Fruit fly (Drosophila melanogaster) whole organism, embryonic: ENCODE data around the gene Spn28B.

ENCODE experiments used
- Atf3 ChIP-seq: fragments of 200-800 bp; sonication (Bioruptor generic); optimal IDR thresholded peaks from 3 replicates; lab custom pipeline; 2016; ENCODE audit warnings: missing biosample characterization, missing genetic modification characterization
- B-H1 ChIP-seq: fragments of 200-800 bp; sonication (Bioruptor generic); IDR thresholded peaks from 3 replicates; pipeline ENCODE4 v1.3.6; 2022; ENCODE audit warnings: missing biosample characterization, missing genetic modification characterization
- B-H2 ChIP-seq: fragments of 200-800 bp; sonication (Bioruptor generic); optimal IDR thresholded peaks from 2 replicates; lab custom pipeline; 2018; ENCODE audit warnings: missing biosample characterization, mild to moderate bottlenecking, missing genetic modification characterization
- CG10565 ChIP-seq: fragments of 200-800 bp; sonication (Bioruptor generic); optimal IDR thresholded peaks from 3 replicates; lab custom pipeline; 2016; ENCODE audit warnings: missing biosample characterization, mild to moderate bottlenecking, missing genetic modification characterization
- CG1792 ChIP-seq: fragments of 200-800 bp; sonication (Bioruptor generic); optimal IDR thresholded peaks from 2 replicates; lab custom pipeline; 2016; ENCODE audit warnings: missing biosample characterization, missing genetic modification characterization
- CG18011 ChIP-seq: fragments of 200-800 bp; sonication (Bioruptor generic); optimal IDR thresholded peaks from 2 replicates; lab custom pipeline; 2017; ENCODE audit warnings: missing biosample characterization, missing genetic modification characterization, mild to moderate bottlenecking, moderate library complexity, missing genotype
- CG18476 ChIP-seq: fragments of 200-800 bp; sonication (Bioruptor generic); optimal IDR thresholded peaks from 2 replicates; lab custom pipeline; 2016; ENCODE audit warnings: missing biosample characterization, mild to moderate bottlenecking, missing genetic modification characterization
- CG2712 ChIP-seq: fragments of 200-800 bp; optimal IDR thresholded peaks from 3 replicates; lab custom pipeline; 2019; ENCODE audit warnings: missing biosample characterization, mild to moderate bottlenecking, missing genetic modification characterization, moderate library complexity
- CG30403 ChIP-seq: fragments of 200-800 bp; sonication (Bioruptor generic); optimal IDR thresholded peaks from 3 replicates; lab custom pipeline; 2016; ENCODE audit warnings: missing biosample characterization, missing genetic modification characterization
- CG34224 ChIP-seq: fragments of 200-800 bp; sonication (Bioruptor generic); IDR thresholded peaks from 3 replicates; pipeline ENCODE4 v1.3.6; 2022; ENCODE audit warnings: missing biosample characterization, missing genetic modification characterization; ENCODE audit not compliant: partially characterized antibody
- CG4404 ChIP-seq: fragments of 200-800 bp; sonication (Bioruptor generic); IDR thresholded peaks from 2 replicates; pipeline ENCODE4 v1.3.6; 2022; ENCODE audit warnings: missing biosample characterization, missing genetic modification characterization
- CG4820 ChIP-seq: fragments of 200-800 bp; sonication (Bioruptor generic); optimal IDR thresholded peaks from 3 replicates; lab custom pipeline; 2016; ENCODE audit warnings: missing biosample characterization, missing genetic modification characterization
- CG6791 ChIP-seq: fragments of 200-800 bp; sonication (Bioruptor generic); IDR thresholded peaks from 3 replicates; pipeline ENCODE4 v1.3.6; 2022; ENCODE audit warnings: missing biosample characterization, missing genetic modification characterization; ENCODE audit not compliant: partially characterized antibody
- CG6854 ChIP-seq: fragments of 200-800 bp; sonication (Bioruptor generic); optimal IDR thresholded peaks from 3 replicates; lab custom pipeline; 2017; ENCODE audit warnings: missing biosample characterization, mild to moderate bottlenecking, missing genetic modification characterization
- CG8290 ChIP-seq, 3 experiments: fragments of 200-800 bp; sonication (Bioruptor generic); optimal IDR thresholded peaks; 2 replicates each; lab custom pipeline; 2016 to 2019; ENCODE audit warnings: missing biosample characterization in 3 of 3, missing genetic modification characterization in 3 of 3, mild to moderate bottlenecking in 2 of 3, moderate library complexity in 1 of 3
- D19A ChIP-seq: fragments of 200-800 bp; optimal IDR thresholded peaks from 3 replicates; lab custom pipeline; 2019; ENCODE audit warnings: missing biosample characterization, mild to moderate bottlenecking, missing genetic modification characterization, moderate library complexity
- Deaf1 ChIP-seq: fragments of 200-800 bp; optimal IDR thresholded peaks from 3 replicates; lab custom pipeline; 2019; ENCODE audit warnings: missing biosample characterization, mild to moderate bottlenecking, missing genetic modification characterization, moderate library complexity
- E2f2 ChIP-seq: fragments of 200-800 bp; sonication (Bioruptor generic); IDR thresholded peaks from 2 replicates; pipeline ENCODE4 v1.3.6; 2022; ENCODE audit warnings: missing biosample characterization, missing genetic modification characterization
- Ets65A ChIP-seq: fragments of 200-800 bp; sonication (Bioruptor generic); peaks from one replicate; lab custom pipeline; 2016; ENCODE audit warnings: missing biosample characterization, missing genetic modification characterization
- HHEX ChIP-seq: fragments of 200-800 bp; sonication (Bioruptor generic); optimal IDR thresholded peaks from 3 replicates; lab custom pipeline; 2017; ENCODE audit warnings: missing biosample characterization, mild to moderate bottlenecking, missing genetic modification characterization, missing genetic modification reagents
- HLHmδ ChIP-seq: fragments of 200-800 bp; sonication (Bioruptor generic); optimal IDR thresholded peaks from 2 replicates; lab custom pipeline; 2018; ENCODE audit warnings: missing biosample characterization, mild to moderate bottlenecking, missing genetic modification characterization, moderate library complexity
- Hey ChIP-seq: fragments of 200-800 bp; sonication (Bioruptor generic); optimal IDR thresholded peaks from 3 replicates; lab custom pipeline; 2018; ENCODE audit warnings: missing biosample characterization, mild to moderate bottlenecking, missing genetic modification characterization
- Lpt ChIP-seq: fragments of >200 bp; optimal IDR thresholded peaks from 2 replicates; lab custom pipeline; 2018; ENCODE audit warnings: missing biosample characterization, missing genetic modification characterization
- Rfx ChIP-seq: fragments of 200-800 bp; sonication (Bioruptor generic); IDR thresholded peaks from 2 replicates; pipeline ENCODE4 v1.3.6; 2022; ENCODE audit warnings: missing biosample characterization, missing genetic modification characterization
- ato ChIP-seq: fragments of 200-800 bp; sonication (Bioruptor generic); IDR thresholded peaks from 2 replicates; pipeline ENCODE4 v1.3.6; 2022; ENCODE audit warnings: missing biosample characterization, missing genetic modification characterization; ENCODE audit not compliant: partially characterized antibody
- br ChIP-seq: fragments of >200 bp; optimal IDR thresholded peaks from 2 replicates; lab custom pipeline; 2017
- cad ChIP-seq: fragments of >200 bp; optimal IDR thresholded peaks from 2 replicates; lab custom pipeline; 2017; ENCODE audit warnings: missing biosample characterization, missing genetic modification characterization
- crol ChIP-seq: fragments of 200-800 bp; sonication (Bioruptor generic); IDR thresholded peaks from 2 replicates; pipeline ENCODE4 v1.3.6; 2022; ENCODE audit warnings: missing biosample characterization, missing genetic modification characterization
- esg ChIP-seq: fragments of 200-800 bp; sonication (Bioruptor generic); conservative IDR thresholded peaks from 2 replicates; pipeline ENCODE4 v1.3.6; 2022; ENCODE audit warnings: missing biosample characterization, missing genetic modification characterization
- hkb ChIP-seq, 2 experiments: fragments of 200-800 bp in 1 of 2; fragments of >200 bp in 1 of 2; sonication (Bioruptor generic) in 1 of 2; IDR thresholded peaks in 1 of 2; optimal IDR thresholded peaks in 1 of 2; 2 replicates each; pipeline versions ENCODE4 v1.3.6 to Lab custom; 2017 to 2022; ENCODE audit warnings: missing biosample characterization in 1 of 2, missing genetic modification characterization in 1 of 2
- insv ChIP-seq, 2 experiments: fragments of 200-800 bp; sonication (Bioruptor generic); optimal IDR thresholded peaks; 3 replicates each; lab custom pipeline; 2016 to 2018; ENCODE audit warnings: missing biosample characterization in 2 of 2, missing genetic modification characterization in 2 of 2
- inv ChIP-seq: fragments of 200-800 bp; sonication (Bioruptor generic); IDR thresholded peaks from 2 replicates; pipeline ENCODE4 v1.3.6; 2022; ENCODE audit warnings: missing biosample characterization, missing genetic modification characterization; ENCODE audit not compliant: partially characterized antibody
- jing ChIP-seq: fragments of 200-800 bp; sonication (Bioruptor generic); optimal IDR thresholded peaks from 2 replicates; lab custom pipeline; 2018; ENCODE audit warnings: missing biosample characterization, mild to moderate bottlenecking, missing genetic modification characterization
- klu ChIP-seq: fragments of 200-800 bp; sonication (Bioruptor generic); IDR thresholded peaks from 2 replicates; pipeline ENCODE4 v1.3.6; 2022; ENCODE audit warnings: missing biosample characterization, missing genetic modification characterization
- mam ChIP-seq: fragments of 200-800 bp; sonication (Bioruptor generic); optimal IDR thresholded peaks from 3 replicates; lab custom pipeline; 2016; ENCODE audit warnings: missing biosample characterization, missing genetic modification characterization
- nerfin-2 ChIP-seq: fragments of 200-800 bp; sonication (Bioruptor generic); IDR thresholded peaks from 2 replicates; pipeline ENCODE4 v1.3.6; 2022; ENCODE audit warnings: missing biosample characterization, missing genetic modification characterization; ENCODE audit not compliant: partially characterized antibody
- prd ChIP-seq, 3 experiments: fragments of >200 bp in 2 of 3; fragments of 200-800 bp in 1 of 3; sonication (Bioruptor generic) in 1 of 3; optimal IDR thresholded peaks in 2 of 3; IDR thresholded peaks in 1 of 3; 2 replicates in 2 of 3; 3 replicates in 1 of 3; pipeline versions ENCODE4 v1.3.6 to Lab custom; 2017 to 2022; ENCODE audit warnings: missing biosample characterization in 1 of 3, missing genetic modification characterization in 1 of 3
- sd ChIP-seq: fragments of 200-800 bp; sonication (Bioruptor generic); optimal IDR thresholded peaks from 3 replicates; lab custom pipeline; 2018; ENCODE audit warnings: missing biosample characterization, mild to moderate bottlenecking, missing genetic modification characterization, moderate library complexity
- sim ChIP-seq: fragments of 200-800 bp; sonication (Bioruptor generic); IDR thresholded peaks from 2 replicates; pipeline ENCODE4 v1.3.6; 2022; ENCODE audit warnings: missing biosample characterization, missing genetic modification characterization
- sima ChIP-seq: fragments of 200-800 bp; sonication (Bioruptor generic); optimal IDR thresholded peaks from 2 replicates; lab custom pipeline; 2016; ENCODE audit warnings: missing biosample characterization, missing genetic modification characterization
- slbo ChIP-seq: fragments of 200-800 bp; sonication (Bioruptor generic); IDR thresholded peaks from 2 replicates; pipeline ENCODE4 v1.3.6; 2022; ENCODE audit warnings: missing biosample characterization, missing genetic modification characterization
- so ChIP-seq: fragments of 200-800 bp; sonication (Bioruptor generic); IDR thresholded peaks from 3 replicates; pipeline ENCODE4 v1.3.6; 2022; ENCODE audit warnings: missing biosample characterization, missing genetic modification characterization
- sug ChIP-seq: fragments of 200-800 bp; optimal IDR thresholded peaks from 2 replicates; lab custom pipeline; 2019; ENCODE audit warnings: missing biosample characterization, mild to moderate bottlenecking, missing genetic modification characterization, moderate library complexity
- tgo ChIP-seq: fragments of 200-800 bp; sonication (Bioruptor generic); IDR thresholded peaks from 3 replicates; pipeline ENCODE4 v1.3.6; 2022; ENCODE audit warnings: missing biosample characterization, missing genetic modification characterization
- tx ChIP-seq: fragments of 200-800 bp; sonication (Bioruptor generic); optimal IDR thresholded peaks from 2 replicates; lab custom pipeline; 2016; ENCODE audit warnings: missing biosample characterization, missing genetic modification characterization
- vnd ChIP-seq: fragments of 200-800 bp; sonication (Bioruptor generic); IDR thresholded peaks from 3 replicates; pipeline ENCODE4 v1.3.6; 2022; ENCODE audit warnings: missing biosample characterization, missing genetic modification characterization; ENCODE audit not compliant: partially characterized antibody
- yki ChIP-seq: fragments of >200 bp; optimal IDR thresholded peaks from 3 replicates; lab custom pipeline; 2018
- z ChIP-seq: fragments of 200-800 bp; sonication (Bioruptor generic); IDR thresholded peaks from 3 replicates; pipeline ENCODE4 v1.3.6; 2022; ENCODE audit warnings: missing biosample characterization, missing genetic modification characterization
- zen ChIP-seq: fragments of 200-800 bp; sonication (Bioruptor generic); optimal IDR thresholded peaks from 3 replicates; lab custom pipeline; 2018; ENCODE audit warnings: missing biosample characterization, mild to moderate bottlenecking, missing genetic modification characterization, moderate library complexity

Gene Spn28B

DNA sequence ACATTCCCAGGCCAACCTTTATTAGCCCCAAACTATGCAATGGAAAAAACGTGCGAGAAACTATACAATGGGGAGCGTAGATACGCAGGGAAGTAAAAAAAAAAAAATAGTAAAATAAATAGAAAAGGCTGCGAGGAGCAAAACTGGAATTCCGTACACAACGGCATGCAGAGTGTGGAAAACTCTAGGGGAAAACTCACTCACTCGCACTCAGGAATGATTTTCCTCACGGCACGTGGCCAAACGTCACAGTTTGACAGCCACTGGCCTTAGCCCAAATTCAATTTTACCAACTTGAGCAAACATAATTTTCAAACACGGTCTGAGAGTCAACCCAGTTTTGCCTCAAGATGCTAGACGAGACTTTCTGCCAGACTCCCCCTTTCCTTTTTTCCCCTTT lies 47.7 kb upstream of the Spn28B start (continued):
- TF ChIP-seq so (GFP tag; lab: Robert Waterston, UW) (0 out of 3 replicates have a peak, but pooled peaks have one; percentile 32), CG4404 (GFP tag; lab: Robert Waterston, UW) (peak; percentile 21; the same call in 1 of the 2 replicates), zen (tag; lab: Kevin White, UChicago) (no peak), hkb (optimal IDR thresholded peaks at IDR 0.05; lab: Kevin White, UChicago) (no peak), hkb (GFP tag; IDR thresholded peaks at IDR 0.05; lab: Robert Waterston, UW) (0 out of 2 replicates have a peak, but pooled peaks have one; percentile 8), crol (GFP tag; lab: Robert Waterston, UW) (0 out of 2 replicates have a peak, but pooled peaks have one; percentile 25), vnd (0 out of 3 replicates have a peak, but pooled peaks have one; percentile 18), cad (GFP tag; lab: Kevin White, UChicago) (peak; percentile 75), CG8290 (GFP tag; optimal IDR thresholded peaks at IDR 0.05; lab: Kevin White, UChicago) (no peak), CG8290 (tag; optimal IDR thresholded peaks at IDR 0.05; lab: Kevin White, UChicago) (peak in 1 of 2 experiments; percentile 9), tgo (no peak), CG30403 (GFP tag; lab: Kevin White, UChicago) (no peak), br (lab: Kevin White, UChicago) (no peak), Ets65A (GFP tag; lab: Kevin White, UChicago) (peak; percentile 51), nerfin-2 (0 out of 2 replicates have a peak, but pooled peaks have one; percentile 24), Lpt (no peak), CG1792 (GFP tag; lab: Kevin White, UChicago) (no peak), CG6791 (GFP tag; lab: Robert Waterston, UW) (0 out of 3 replicates have a peak, but pooled peaks have one; percentile 25), yki (lab: Kevin White, UChicago) (no peak), E2f2 (peak; percentile 10; the same call in 1 of the 2 replicates), z (GFP tag; lab: Robert Waterston, UW) (peak; percentile 85), inv (GFP tag; lab: Robert Waterston, UW) (0 out of 2 replicates have a peak, but pooled peaks have one; percentile 8), slbo (GFP tag; lab: Robert Waterston, UW) (0 out of 2 replicates have a peak, but pooled peaks have one; percentile 10), CG6854 (no peak), prd (optimal IDR thresholded peaks at IDR 0.05; lab: Kevin White, UChicago) (no peak), prd (GFP tag; IDR thresholded peaks at IDR 0.05; lab: Robert Waterston, UW) (0 out of 3 replicates have a peak, but pooled peaks have one; percentile 23), Hey (peak; percentile 47)

DNA sequence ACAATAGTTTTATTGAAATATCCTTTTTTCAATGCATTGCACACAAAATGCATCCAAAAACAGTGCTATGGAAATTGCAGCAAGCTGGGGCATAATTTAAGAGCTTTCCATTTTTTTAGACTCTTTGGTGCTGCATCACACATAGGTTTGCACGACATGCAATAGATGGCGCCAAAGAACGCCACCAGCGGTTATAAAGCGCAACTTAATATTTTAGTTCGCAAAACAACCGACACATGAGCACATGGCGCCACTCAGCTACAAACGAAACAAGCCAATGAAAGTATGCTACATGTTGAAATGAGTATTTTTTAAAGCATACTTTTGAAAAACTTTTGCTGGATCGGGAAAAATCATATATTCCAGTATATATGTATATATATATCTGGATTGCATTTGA lies 46.8 kb upstream of the Spn28B start:
- TF ChIP-seq hkb (optimal IDR thresholded peaks at IDR 0.05; lab: Kevin White, UChicago) (no peak), hkb (GFP tag; IDR thresholded peaks at IDR 0.05; lab: Robert Waterston, UW) (peak; percentile 69), D19A (tag; lab: Kevin White, UChicago) (peak; percentile 52), insv (GFP tag; optimal IDR thresholded peaks at IDR 0.05; lab: Kevin White, UChicago) (peak in 1 of 2 experiments; percentile 75), klu (GFP tag; lab: Robert Waterston, UW) (peak; percentile 20; the same call in 1 of the 2 replicates), sim (0 out of 2 replicates have a peak, but pooled peaks have one; percentile 25), HHEX (peak; percentile 82), CG18476 (no peak), mam (GFP tag; lab: Kevin White, UChicago) (peak; percentile 77), esg (GFP tag; lab: Robert Waterston, UW) (0 out of 2 replicates have a peak, but pooled peaks have one; percentile 25), HLHmδ (GFP tag; lab: Kevin White, UChicago) (peak; percentile 91), CG4820 (GFP tag; lab: Kevin White, UChicago) (peak; percentile 77), Rfx (peak; percentile 92), sima (no peak), Atf3 (peak; percentile 83), CG18011 (GFP tag; lab: Kevin White, UChicago) (peak; percentile 21), CG10565 (GFP tag; lab: Kevin White, UChicago) (no peak), jing (GFP tag; lab: Kevin White, UChicago) (peak; percentile 7), sd (tag; lab: Kevin White, UChicago) (no peak), B-H1 (GFP tag; lab: Robert Waterston, UW) (peak; percentile 48; the same call in 1 of the 3 replicates), CG2712 (tag; lab: Kevin White, UChicago) (peak; percentile 76), sug (tag; lab: Kevin White, UChicago) (peak; percentile 56), tx (GFP tag; lab: Kevin White, UChicago) (peak; percentile 46), B-H2 (GFP tag; lab: Kevin White, UChicago) (peak; percentile 81), CG1792 (GFP tag; lab: Kevin White, UChicago) (peak; percentile 64), CG34224 (GFP tag; lab: Robert Waterston, UW) (no peak), Deaf1 (tag; lab: Kevin White, UChicago) (peak; percentile 24), ato (GFP tag; lab: Robert Waterston, UW) (peak; percentile 19; the same call in 1 of the 2 replicates)
